Worm (Caenorhabditis elegans) whole organism, L1 larva: ENCODE data around the gene F56D6.13.

Source experiments
- C04F5.9 ChIP-seq: sonication (generic microtip); optimal IDR thresholded peaks from 2 replicates; lab custom pipeline; 2016; ENCODE audit warnings: missing genetic modification characterization, missing compliant biosample characterization
- F16B12.6 ChIP-seq: fragments of 150-350 bp; optimal IDR thresholded peaks from 2 replicates; lab custom pipeline; 2014; ENCODE audit warnings: missing biosample characterization, missing genetic modification characterization
- aha-1 ChIP-seq: fragments of 150-350 bp; optimal IDR thresholded peaks from 2 replicates; lab custom pipeline; 2014; ENCODE audit warnings: missing biosample characterization, missing genetic modification characterization
- alr-1 ChIP-seq: fragments of 200-800 bp; sonication (Bioruptor generic); optimal IDR thresholded peaks from 2 replicates; lab custom pipeline; 2018; ENCODE audit warnings: borderline replicate concordance, mild to moderate bottlenecking, missing genetic modification characterization, missing compliant biosample characterization
- ama-1 ChIP-seq: fragments of 150-350 bp; optimal IDR thresholded peaks from 2 replicates; lab custom pipeline; 2014
- ceh-63 ChIP-seq: fragments of 200-800 bp; sonication (Bioruptor generic); optimal IDR thresholded peaks from 2 replicates; lab custom pipeline; 2018; ENCODE audit warnings: mild to moderate bottlenecking, missing genetic modification characterization, missing compliant biosample characterization
- ceh-82 ChIP-seq, 3 experiments: fragments of 150-350 bp in 1 of 3; sonication (generic microtip) in 2 of 3; optimal IDR thresholded peaks; 2 replicates each; lab custom pipeline; 2014 to 2017; ENCODE audit warnings: missing biosample characterization in 3 of 3, missing genetic modification characterization in 3 of 3
- ceh-88 ChIP-seq: fragments of 200-800 bp; sonication (Bioruptor generic); IDR thresholded peaks from 2 replicates; pipeline ENCODE4 v1.3.6; 2022; ENCODE audit warnings: missing genetic modification characterization, missing compliant biosample characterization
- ceh-90 ChIP-seq: sonication (generic microtip); optimal IDR thresholded peaks from 2 replicates; lab custom pipeline; 2016; ENCODE audit warnings: missing genetic modification characterization, missing compliant biosample characterization
- ces-1 ChIP-seq: fragments of 150-350 bp; optimal IDR thresholded peaks from 2 replicates; lab custom pipeline; 2014; ENCODE audit warnings: missing biosample characterization, missing genetic modification reagents, missing genetic modification characterization
- dpl-1 ChIP-seq, 3 experiments: fragments of 150-350 bp in 2 of 3; sonication (generic microtip) in 1 of 3; optimal IDR thresholded peaks; 2 replicates each; lab custom pipeline; 2014 to 2017; ENCODE audit warnings: missing biosample characterization in 3 of 3, missing genetic modification characterization in 3 of 3, missing genetic modification reagents in 3 of 3
- egl-13 ChIP-seq: sonication (generic microtip); optimal IDR thresholded peaks from 2 replicates; lab custom pipeline; 2016; ENCODE audit warnings: missing genotype, missing genetic modification reagents, missing genetic modification characterization, missing compliant biosample characterization
- egl-27 ChIP-seq, 2 experiments: fragments of 150-350 bp in 1 of 2; sonication (generic microtip); optimal IDR thresholded peaks; 3 replicates each; lab custom pipeline; 2017 to 2018; ENCODE audit warnings: missing biosample characterization in 2 of 2, missing genetic modification characterization in 2 of 2, missing genetic modification reagents in 2 of 2
- elt-2 ChIP-seq: sonication (generic microtip); optimal IDR thresholded peaks from 2 replicates; lab custom pipeline; 2016; ENCODE audit warnings: missing genetic modification characterization, mild to moderate bottlenecking, inconsistent platforms, missing compliant biosample characterization, missing genetic modification reagents
- fkh-4 ChIP-seq: sonication (generic microtip); optimal IDR thresholded peaks from 2 replicates; lab custom pipeline; 2016; ENCODE audit warnings: missing compliant biosample characterization, missing genetic modification characterization, borderline replicate concordance
- fos-1 ChIP-seq: fragments of 150-350 bp; optimal IDR thresholded peaks from 2 replicates; lab custom pipeline; 2014; ENCODE audit warnings: missing biosample characterization, missing genetic modification characterization
- hlh-4 ChIP-seq: sonication (generic microtip); optimal IDR thresholded peaks from 2 replicates; lab custom pipeline; 2016; ENCODE audit warnings: mild to moderate bottlenecking, missing genetic modification characterization, missing compliant biosample characterization
- isw-1 ChIP-seq: fragments of 200-800 bp; sonication (Bioruptor generic); IDR thresholded peaks from 2 replicates; pipeline ENCODE4 v1.3.6; 2022; ENCODE audit warnings: missing genetic modification characterization, missing compliant biosample characterization
- lin-14 ChIP-seq: fragments of 200-800 bp; sonication (Bioruptor generic); optimal IDR thresholded peaks from 2 replicates; lab custom pipeline; 2018; ENCODE audit warnings: mild to moderate bottlenecking, missing genetic modification characterization, moderate library complexity, missing compliant biosample characterization
- lin-39 ChIP-seq: fragments of 150-350 bp; optimal IDR thresholded peaks from 2 replicates; lab custom pipeline; 2014; ENCODE audit warnings: missing biosample characterization, missing genetic modification reagents, missing genetic modification characterization
- lir-3 ChIP-seq: sonication (generic microtip); optimal IDR thresholded peaks from 2 replicates; lab custom pipeline; 2016; ENCODE audit warnings: mild to moderate bottlenecking, missing genetic modification characterization, moderate library complexity, missing compliant biosample characterization; ENCODE audit not compliant: poor library complexity
- mab-9 ChIP-seq: fragments of 200-800 bp; sonication (Bioruptor generic); IDR thresholded peaks from 2 replicates; pipeline ENCODE4 v1.3.6; 2022; ENCODE audit warnings: missing genetic modification reagents, missing genetic modification characterization, missing compliant biosample characterization
- nhr-20 ChIP-seq: sonication (generic microtip); optimal IDR thresholded peaks from 2 replicates; lab custom pipeline; 2016; ENCODE audit warnings: mild to moderate bottlenecking, missing genetic modification characterization, missing compliant biosample characterization
- nhr-28 ChIP-seq: fragments of 150-350 bp; optimal IDR thresholded peaks from 2 replicates; lab custom pipeline; 2014; ENCODE audit warnings: missing biosample characterization, missing genetic modification characterization
- nhr-85 ChIP-seq: sonication (generic microtip); peaks from one replicate; lab custom pipeline; 2016; ENCODE audit warnings: missing genetic modification characterization, inconsistent platforms, missing compliant biosample characterization
- pax-3 ChIP-seq: fragments of 200-800 bp; sonication (Bioruptor generic); optimal IDR thresholded peaks from 2 replicates; lab custom pipeline; 2018; ENCODE audit warnings: mild to moderate bottlenecking, missing genetic modification characterization, moderate library complexity, missing compliant biosample characterization
- pqm-1 ChIP-seq: sonication (generic microtip); optimal IDR thresholded peaks from 3 replicates; lab custom pipeline; 2017; ENCODE audit warnings: missing biosample characterization, missing genetic modification characterization
- skn-1 ChIP-seq: fragments of 150-350 bp; optimal IDR thresholded peaks from 2 replicates; lab custom pipeline; 2014; ENCODE audit warnings: missing biosample characterization, missing genetic modification characterization
- snu-23 ChIP-seq: sonication (generic microtip); optimal IDR thresholded peaks from 2 replicates; lab custom pipeline; 2016; ENCODE audit warnings: missing genetic modification characterization, missing compliant biosample characterization
- sox-4 ChIP-seq: sonication (generic microtip); optimal IDR thresholded peaks from 2 replicates; lab custom pipeline; 2016; ENCODE audit warnings: missing genetic modification characterization, missing compliant biosample characterization
- swsn-7 ChIP-seq: sonication (generic microtip); optimal IDR thresholded peaks from 2 replicates; lab custom pipeline; 2016; ENCODE audit warnings: missing genetic modification characterization, missing compliant biosample characterization
- tbx-2 ChIP-seq: sonication (generic microtip); optimal IDR thresholded peaks from 2 replicates; lab custom pipeline; 2016; ENCODE audit warnings: missing genetic modification characterization, missing compliant biosample characterization
- unc-130 ChIP-seq: fragments of 150-350 bp; optimal IDR thresholded peaks from 2 replicates; lab custom pipeline; 2017; ENCODE audit warnings: missing biosample characterization, missing genetic modification characterization, inconsistent platforms
- unc-86 ChIP-seq: sonication (generic microtip); optimal IDR thresholded peaks from 2 replicates; lab custom pipeline; 2016; ENCODE audit warnings: missing genetic modification characterization, missing compliant biosample characterization
- unc-98 ChIP-seq: fragments of 200-800 bp; sonication (Bioruptor generic); IDR thresholded peaks from 2 replicates; pipeline ENCODE4 v1.3.6; 2022; ENCODE audit warnings: missing genetic modification characterization, missing compliant biosample characterization
- vab-15 ChIP-seq: sonication (generic microtip); optimal IDR thresholded peaks from 2 replicates; lab custom pipeline; 2017; ENCODE audit warnings: missing genotype, mild to moderate bottlenecking, missing genetic modification characterization, missing compliant biosample characterization
- xbp-1 ChIP-seq: sonication (generic microtip); optimal IDR thresholded peaks from 2 replicates; lab custom pipeline; 2016; ENCODE audit warnings: missing genetic modification characterization, missing compliant biosample characterization
- ztf-11 ChIP-seq, 2 experiments: sonication (generic microtip); optimal IDR thresholded peaks; 2 replicates each; lab custom pipeline; 2016 to 2017; ENCODE audit warnings: missing genetic modification characterization in 2 of 2, missing biosample characterization in 1 of 2, missing compliant biosample characterization in 1 of 2

The F56D6.13 gene

ce11 chrIV:3876955-3877354, 32.3 kb upstream of the F56D6.13 start:
- TF ChIP-seq hlh-4 (tag; lab: Kevin White, UChicago) (no peak), ztf-11 (tag; optimal IDR thresholded peaks at IDR 0.05; lab: Kevin White, UChicago) (no peak), nhr-20 (tag; lab: Kevin White, UChicago) (no peak)
- TF ChIP-seq, all 84 proteins: peak for 0

- TF ChIP-seq aha-1 (tag; lab: Kevin White, UChicago) (no peak), pqm-1 (tag; lab: Kevin White, UChicago) (no peak), sox-4 (tag; lab: Kevin White, UChicago) (no peak), elt-2 (tag; lab: Kevin White, UChicago) (peak; percentile 70), nhr-28 (tag; lab: Kevin White, UChicago) (no peak), alr-1 (tag; lab: Kevin White, UChicago) (no peak), ceh-82 (tag; optimal IDR thresholded peaks at IDR 0.05; lab: Kevin White, UChicago) (no peak), pax-3 (tag; lab: Kevin White, UChicago) (no peak), unc-98 (GFP tag; lab: Robert Waterston, UW) (no peak)
Measured at ce11 chrIV:3878283-3878938, 30.8 kb upstream of the F56D6.13 start, which contains the start of gene F37C4.6. TSS of gene F37C4.6 (minus strand) at chrIV:3878333.

DNA sequence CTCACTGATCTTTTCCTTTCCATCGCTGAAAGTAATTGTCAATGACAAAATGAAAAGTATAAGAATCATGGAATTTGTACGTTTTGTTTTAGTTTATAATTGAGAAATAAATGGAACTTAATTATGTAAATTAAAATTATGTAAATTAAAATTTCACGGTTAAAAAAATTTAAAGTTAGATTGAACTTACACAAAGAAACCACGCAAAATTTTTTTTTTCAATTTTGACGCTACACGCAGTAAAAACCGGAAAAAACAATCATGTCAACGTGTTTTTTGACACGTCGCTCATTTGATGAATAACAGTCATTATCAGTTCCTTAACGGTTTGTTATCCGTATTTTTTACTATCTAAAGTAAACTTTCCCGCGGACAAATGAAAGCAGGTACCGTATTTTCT, 28.1 kb upstream of the F56D6.13 start, which contains the start of the genes F37C4.8 and oac-23:
Gene F37C4.8 (minus strand): TSS at position 101 of the 400 bp plus-strand sequence.
Gene oac-23 (plus strand): TSS at position 323 of the 400 bp plus-strand sequence.
- TF ChIP-seq isw-1 (no peak), tbx-2 (tag; lab: Kevin White, UChicago) (no peak), skn-1 (no peak), lin-14 (GFP tag; lab: Kevin White, UChicago) (no peak), fkh-4 (tag; lab: Kevin White, UChicago) (no peak), unc-86 (tag; lab: Kevin White, UChicago) (no peak), lir-3 (tag; lab: Kevin White, UChicago) (no peak), elt-2 (tag; lab: Kevin White, UChicago) (no peak), sox-4 (tag; lab: Kevin White, UChicago) (no peak), ceh-63 (no peak), unc-130 (tag; lab: Kevin White, UChicago) (no peak)

- TF ChIP-seq nhr-20 (tag; lab: Kevin White, UChicago) (no peak), xbp-1 (no peak), vab-15 (tag; lab: Kevin White, UChicago) (no peak), swsn-7 (tag; lab: Kevin White, UChicago) (no peak), snu-23 (no peak)
Measured at ce11 chrIV:3885369-3885768, 23.8 kb upstream of the F56D6.13 start, which contains the start of gene oac-22. TSS of gene oac-22 (plus strand) at chrIV:3885669.

DNA sequence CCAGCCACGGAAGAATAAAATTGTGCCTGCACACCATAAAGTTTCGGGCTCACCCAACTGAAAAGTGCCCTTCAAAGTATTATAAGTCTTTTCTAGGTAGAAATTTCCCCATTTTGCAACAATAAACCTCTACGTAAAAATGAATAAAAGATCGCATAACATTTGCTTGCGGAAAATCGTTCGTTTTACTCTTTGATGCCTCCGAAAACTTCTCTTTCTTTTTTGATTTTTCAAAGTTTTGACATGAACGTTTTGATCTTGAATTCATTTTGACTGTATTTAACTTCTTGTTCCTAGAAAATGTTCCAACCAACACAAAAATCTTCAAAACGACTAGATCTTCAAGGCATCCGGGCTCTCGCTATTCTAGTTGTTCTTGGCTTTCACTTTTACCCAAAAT, 20.3 kb upstream of the F56D6.13 start, which contains the start of gene oac-21:
Gene oac-21 (plus strand): TSS at position 301 of the 400 bp plus-strand sequence.
- TF ChIP-seq ama-1 (lab: Kevin White, UChicago) (no peak), isw-1 (no peak), nhr-85 (tag; lab: Kevin White, UChicago) (no peak), unc-86 (tag; lab: Kevin White, UChicago) (no peak), dpl-1 (GFP tag; optimal IDR thresholded peaks at IDR 0.05; lab: Kevin White, UChicago) (no peak), F16B12.6 (tag; lab: Kevin White, UChicago) (no peak), unc-130 (tag; lab: Kevin White, UChicago) (no peak), lin-39 (tag; lab: Kevin White, UChicago) (no peak), egl-13 (tag; lab: Kevin White, UChicago) (no peak), ceh-88 (GFP tag; lab: Robert Waterston, UW) (no peak), mab-9 (GFP tag; lab: Robert Waterston, UW) (no peak), C04F5.9 (no peak), ceh-90 (tag; lab: Kevin White, UChicago) (no peak), ceh-82 (tag; optimal IDR thresholded peaks at IDR 0.05; lab: Kevin White, UChicago) (no peak), egl-27 (tag; optimal IDR thresholded peaks at IDR 0.05; lab: Kevin White, UChicago) (no peak), ces-1 (no peak), swsn-7 (tag; lab: Kevin White, UChicago) (no peak), tbx-2 (tag; lab: Kevin White, UChicago) (no peak), fos-1 (tag; lab: Kevin White, UChicago) (no peak)
- TF ChIP-seq, all 84 proteins: peak for 0
